Worm (Caenorhabditis elegans): ENCODE measurements around the gene C14C11.7.
"Not testable (repeated sequence)": the region's sequence is repeated elsewhere in the genome, so short reads cannot be mapped to it uniquely, and the experiment has no call there.

Gene C14C11.7

DNA sequence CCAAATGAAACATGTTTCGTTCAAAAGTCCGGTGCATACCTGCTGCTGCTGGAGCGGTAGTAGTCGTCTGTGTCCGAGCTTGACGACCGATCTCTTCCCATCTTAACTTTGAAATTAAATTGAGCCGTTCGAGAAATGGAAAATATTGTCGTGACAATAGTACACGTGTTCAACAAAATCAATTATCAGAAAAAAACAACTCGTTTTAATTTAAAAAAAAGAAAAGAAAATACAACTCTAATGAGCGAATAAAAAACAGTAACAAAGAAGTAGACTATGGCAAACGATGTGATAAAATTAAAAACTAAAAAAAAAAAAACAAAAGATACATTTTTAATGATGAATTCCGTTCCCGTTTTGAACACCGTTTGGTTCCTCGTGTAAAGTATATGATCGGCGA, 16.6 kb upstream of the C14C11.7 start, which contains the start of gene prp-39:
prp-39 (minus strand) TSS at position 101 of the 400 bp plus-strand sequence.
- TF ChIP-seq unc-62 (GFP tag; optimal IDR thresholded peaks at IDR 0.05) (no peak), sem-4 (tag; optimal IDR thresholded peaks at IDR 0.05) (no peak), dmd-4 (tag; optimal IDR thresholded peaks at IDR 0.05) (no peak), nhr-21 (tag; optimal IDR thresholded peaks at IDR 0.05) (no peak)

DNA sequence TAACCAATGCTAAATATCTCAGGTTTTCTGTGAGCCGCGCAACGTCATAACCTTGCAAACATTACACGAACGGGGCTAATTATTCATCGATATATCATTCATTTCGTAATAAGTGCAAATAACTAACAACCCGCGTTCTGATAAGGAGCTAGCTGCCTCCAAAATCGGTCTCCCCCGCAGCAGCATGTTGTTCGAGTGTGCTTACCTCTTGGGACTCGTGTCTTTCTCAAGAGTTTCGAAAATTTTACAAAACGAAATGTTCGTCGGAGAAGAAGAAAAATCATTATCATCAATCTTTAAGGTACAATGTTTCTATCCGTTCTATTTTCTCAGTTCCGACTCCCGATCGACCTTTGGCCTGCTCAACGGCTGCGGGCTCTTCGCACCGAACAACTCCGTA, 12.1 kb upstream of the C14C11.7 start:
- TF ChIP-seq ceh-16 (tag; optimal IDR thresholded peaks at IDR 0.05), result no peak
- no peak for TF ChIP-seq ZK546.5 (tag; optimal IDR thresholded peaks at IDR 0.05)
- no peak for TF ChIP-seq blmp-1 (tag; optimal IDR thresholded peaks at IDR 0.05; ENCODE audit: insufficient read depth)
- no peak for TF ChIP-seq crh-2 (tag; optimal IDR thresholded peaks at IDR 0.05)
- no peak for TF ChIP-seq nhr-25 (tag; optimal IDR thresholded peaks at IDR 0.05)
- no peak for TF ChIP-seq skn-1 (tag; optimal IDR thresholded peaks at IDR 0.05)
- no peak for TF ChIP-seq zag-1 (tag; optimal IDR thresholded peaks at IDR 0.05)
- TF ChIP-seq nhr-10 (tag; optimal IDR thresholded peaks at IDR 0.05), result no peak
- no peak for TF ChIP-seq lsy-2 (tag; optimal IDR thresholded peaks at IDR 0.05)
- TF ChIP-seq snpc-4 (tag; optimal IDR thresholded peaks at IDR 0.05), result no peak
- no peak for TF ChIP-seq dmd-4 (tag; optimal IDR thresholded peaks at IDR 0.05)
- TF ChIP-seq lin-11 (tag; optimal IDR thresholded peaks at IDR 0.05), result no peak
- no peak for TF ChIP-seq elt-1 (tag; optimal IDR thresholded peaks at IDR 0.05)
- TF ChIP-seq mab-5 (tag; optimal IDR thresholded peaks at IDR 0.05), result no peak
- no peak for TF ChIP-seq F13H6.1 (tag; optimal IDR thresholded peaks at IDR 0.05)

DNA sequence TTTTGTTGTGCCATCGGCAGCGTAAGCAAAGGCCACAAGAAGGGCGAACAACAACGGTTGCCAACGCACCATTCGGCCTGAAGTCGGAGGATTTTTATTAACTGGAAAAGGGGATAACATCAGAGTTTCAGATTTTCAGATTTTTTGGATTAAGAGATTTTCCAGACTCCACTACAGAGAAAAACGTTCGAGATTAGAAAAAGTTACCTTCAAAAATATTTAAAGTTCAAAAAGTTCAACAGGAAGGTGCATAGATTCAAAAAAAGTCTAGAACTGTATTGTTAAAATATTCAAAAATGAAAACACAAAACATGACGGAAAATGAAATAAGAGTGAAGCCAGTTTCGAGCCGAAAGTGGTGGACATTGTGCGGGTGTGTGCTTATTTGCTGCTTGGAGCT, 10.1 kb upstream of the C14C11.7 start, which contains the start of gene pqn-13:
pqn-13 (minus strand) TSS at position 101 of the 400 bp plus-strand sequence.
- no peak for TF ChIP-seq alr-1 (tag; optimal IDR thresholded peaks at IDR 0.05)

DNA sequence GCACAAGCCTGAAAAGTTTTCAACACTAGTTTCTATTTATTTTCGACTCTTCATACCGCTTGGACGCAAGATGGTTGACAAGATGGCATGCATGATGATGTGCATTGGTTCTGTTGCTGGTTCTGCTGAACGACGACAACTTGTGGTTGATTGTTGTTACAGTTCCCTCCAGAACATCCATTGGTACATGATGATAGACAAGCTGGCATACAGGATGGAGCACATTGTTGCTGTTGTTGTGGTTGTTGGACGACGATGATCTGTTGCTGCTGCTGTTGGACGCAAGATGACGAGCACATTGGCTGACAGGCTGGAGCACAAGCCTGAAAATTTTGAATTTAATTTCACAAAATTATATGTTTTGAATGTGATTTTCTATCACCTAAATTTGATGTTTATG, 6.4 kb upstream of the C14C11.7 start:
- TF ChIP-seq mbf-1 (tag; optimal IDR thresholded peaks at IDR 0.05), result no peak
- no peak for TF ChIP-seq nhr-23 (tag; optimal IDR thresholded peaks at IDR 0.05)
- TF ChIP-seq lin-13 (GFP tag; optimal IDR thresholded peaks at IDR 0.05), result no peak
- TF ChIP-seq Y55F3AM.14 (GFP tag; optimal IDR thresholded peaks at IDR 0.05), result no peak
- no peak for TF ChIP-seq ama-1 (optimal IDR thresholded peaks at IDR 0.05)
- TF ChIP-seq nhr-10 (tag; optimal IDR thresholded peaks at IDR 0.05), result no peak
- TF ChIP-seq dmd-4 (tag; optimal IDR thresholded peaks at IDR 0.05), result no peak
- no peak for TF ChIP-seq nhr-11 (tag; optimal IDR thresholded peaks at IDR 0.05)
- no peak for TF ChIP-seq ztf-11 (tag; optimal IDR thresholded peaks at IDR 0.05)
- no peak for TF ChIP-seq ZK546.5 (tag; optimal IDR thresholded peaks at IDR 0.05)
- no peak for TF ChIP-seq alr-1 (tag; optimal IDR thresholded peaks at IDR 0.05)
- no peak for TF ChIP-seq nhr-77 (tag; optimal IDR thresholded peaks at IDR 0.05)

DNA sequence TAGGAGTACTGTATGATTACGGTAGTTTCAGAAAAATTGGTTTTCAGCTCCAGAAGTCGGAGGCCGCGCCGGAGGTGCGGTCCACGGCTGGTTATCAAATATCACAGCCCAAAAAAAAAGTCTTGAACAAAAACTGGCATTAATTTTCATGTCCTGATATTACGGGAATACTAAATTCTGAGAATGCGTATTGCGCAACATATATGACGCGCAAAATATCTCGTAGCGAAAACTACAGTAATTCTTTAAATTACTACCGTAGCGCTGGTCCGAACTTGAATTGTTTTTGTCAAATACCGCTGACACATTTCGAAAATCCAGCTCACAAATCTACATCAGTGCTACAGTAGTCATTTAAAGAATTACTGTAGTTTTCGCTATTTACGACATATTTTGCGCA, 3.1 kb upstream of the C14C11.7 start:
- TF ChIP-seq elt-1 (tag; optimal IDR thresholded peaks at IDR 0.05), result no peak

DNA sequence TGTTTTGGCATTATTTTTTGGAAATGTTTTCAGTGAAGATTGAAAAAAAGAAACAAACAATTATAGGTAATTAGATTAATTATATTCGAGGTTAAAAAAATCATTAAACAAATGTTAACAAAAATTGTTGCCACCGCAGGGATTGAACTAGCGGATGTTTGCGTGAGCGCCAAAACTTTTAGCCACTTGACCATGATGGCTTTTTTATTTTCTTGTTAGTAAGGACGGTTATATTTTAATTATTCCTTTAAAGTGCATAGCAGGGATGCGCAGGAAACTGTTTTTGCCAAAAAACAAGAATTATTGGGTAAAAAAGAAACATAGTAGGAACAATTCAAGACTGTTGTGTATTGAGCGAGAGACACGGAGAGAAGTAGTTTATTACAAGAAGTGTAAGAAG, 1.5 kb upstream of the C14C11.7 start:
- TF ChIP-seq fos-1 (tag; optimal IDR thresholded peaks at IDR 0.05) (no peak), sma-9 (GFP tag; optimal IDR thresholded peaks at IDR 0.05) (peak; percentile 69), sma-9 (tag; optimal IDR thresholded peaks at IDR 0.05) (no peak), gmeb-1 (tag; optimal IDR thresholded peaks at IDR 0.05) (peak; percentile 3), nhr-12 (tag; optimal IDR thresholded peaks at IDR 0.05) (no peak), sma-3 (GFP tag; optimal IDR thresholded peaks at IDR 0.05) (peak; percentile 65), Y55F3AM.14 (GFP tag; optimal IDR thresholded peaks at IDR 0.05) (peak; percentile 34), crh-2 (tag; optimal IDR thresholded peaks at IDR 0.05) (peak; percentile 55), nhr-21 (tag; optimal IDR thresholded peaks at IDR 0.05) (peak; percentile 66), snpc-4 (tag; optimal IDR thresholded peaks at IDR 0.05) (no peak), alr-1 (tag; optimal IDR thresholded peaks at IDR 0.05) (no peak)

DNA sequence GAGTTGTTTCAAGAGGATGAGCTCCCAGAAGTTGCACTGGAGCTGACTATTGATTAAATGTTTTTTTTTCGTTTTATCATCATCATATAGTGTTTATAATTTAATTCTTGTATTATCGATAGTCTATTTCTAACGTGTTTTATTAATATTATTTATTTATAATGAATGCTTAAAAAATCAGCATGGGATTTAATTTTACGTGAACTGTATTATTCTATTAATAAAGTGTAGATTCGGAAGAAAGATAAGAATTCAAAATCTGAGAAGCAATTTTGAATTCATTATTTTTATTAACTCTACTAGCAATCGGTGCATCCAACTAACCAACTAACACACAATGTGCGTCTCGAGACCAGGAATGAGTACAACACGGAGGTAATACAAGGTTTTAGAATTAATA, 2.6 kb downstream of the C14C11.7 start, which contains the start of gene C14C11.1:
C14C11.1 (plus strand) TSS at position 301 of the 400 bp plus-strand sequence.
- TF ChIP-seq R02D3.7, aly-2, C34F6.9 (tag; optimal IDR thresholded peaks at IDR 0.05): not testable (repeated sequence)

Data from whole organism, L2 larva.